Fruit fly (Drosophila melanogaster): Measurements from ENCODE around the gene CCKLR-17D3.

CCKLR-17D3 gene

dm6 chrX:18774818-18775343, 1.1 kb upstream of the CCKLR-17D3 start, which contains the start of gene CG6891 (continued):
- TF ChIP-seq cg (GFP tag; optimal IDR thresholded peaks at IDR 0.05) (no peak), dan (GFP tag; IDR thresholded peaks at IDR 0.05) (no peak), Blimp-1 (GFP tag; optimal IDR thresholded peaks at IDR 0.05) (peak; percentile 98), crp (GFP tag; optimal IDR thresholded peaks at IDR 0.05) (peak in 1 of 2 experiments; percentile 17), lab (GFP tag; optimal IDR thresholded peaks at IDR 0.05) (no peak)

DNA sequence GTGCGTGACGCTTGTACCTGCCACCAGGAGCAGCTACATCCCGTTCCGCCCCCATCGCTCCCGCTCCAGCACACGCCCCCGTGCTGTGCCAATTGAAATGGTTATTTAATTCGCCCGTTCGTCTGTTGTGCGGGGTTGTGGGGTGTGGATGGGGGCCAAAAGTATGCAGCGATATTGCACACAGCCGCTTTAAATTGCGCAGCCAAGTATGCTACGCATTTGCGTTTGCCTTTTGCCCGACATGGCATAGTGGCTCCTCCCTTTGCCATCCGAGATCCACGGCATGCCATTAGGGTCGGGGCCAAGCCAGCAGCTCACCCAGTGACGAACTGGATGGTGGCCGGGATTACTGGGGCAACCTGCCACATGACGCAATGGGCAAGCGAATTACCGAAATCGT, 1.8 kb downstream of the CCKLR-17D3 start:
- peak in 1 of 3 experiments; percentile 46 for TF ChIP-seq lola (GFP tag; optimal IDR thresholded peaks at IDR 0.05)
- TF ChIP-seq ci (GFP tag; IDR thresholded peaks at IDR 0.05), result 0 out of 3 replicates have a peak, but pooled peaks have one; percentile 33
- TF ChIP-seq jigr1 (GFP tag; IDR thresholded peaks at IDR 0.05), result no peak
- peak; percentile 27 for TF ChIP-seq HmgZ (tag; optimal IDR thresholded peaks at IDR 0.05)
- no peak for TF ChIP-seq Sry-β (GFP tag; optimal IDR thresholded peaks at IDR 0.05)
- peak; percentile 86 for TF ChIP-seq CG2199 (GFP tag; IDR thresholded peaks at IDR 0.05)
- TF ChIP-seq hbn (GFP tag; IDR thresholded peaks at IDR 0.05; ENCODE audit: partially characterized antibody), result no peak
- no peak for TF ChIP-seq dmrt11E (tag; optimal IDR thresholded peaks at IDR 0.05)
- TF ChIP-seq sens (GFP tag), result peak; percentile 44
- TF ChIP-seq CG34422 (GFP tag; IDR thresholded peaks at IDR 0.05), result no peak
- TF ChIP-seq CTCF (GFP tag; optimal IDR thresholded peaks at IDR 0.05), result peak; percentile 44
- TF ChIP-seq Opbp (GFP tag; IDR thresholded peaks at IDR 0.05; ENCODE audit: partially characterized antibody), result peak; percentile 43; the same call in 1 of the 3 replicates
- no peak for TF ChIP-seq CG8290 (GFP tag; optimal IDR thresholded peaks at IDR 0.05)
- TF ChIP-seq CG8290 (tag; optimal IDR thresholded peaks at IDR 0.05), result peak in 1 of 2 experiments; percentile 37
- peak; percentile 52; the same call in 1 of the 2 replicates for TF ChIP-seq CG17612 (GFP tag; IDR thresholded peaks at IDR 0.05)
- TF ChIP-seq CG3995 (GFP tag; optimal IDR thresholded peaks at IDR 0.05), result no peak
- TF ChIP-seq ase (GFP tag; IDR thresholded peaks at IDR 0.05), result no peak
- peak; percentile 12; the same call in 1 of the 2 replicates for TF ChIP-seq MBD-R2 (GFP tag; IDR thresholded peaks at IDR 0.05)
- peak; percentile 73 for TF ChIP-seq crol (GFP tag; IDR thresholded peaks at IDR 0.05)
- 0 out of 2 replicates have a peak, but pooled peaks have one; percentile 10 for TF ChIP-seq CG13287 (GFP tag; IDR thresholded peaks at IDR 0.05; ENCODE audit: partially characterized antibody)
- TF ChIP-seq slbo (GFP tag; IDR thresholded peaks at IDR 0.05), result 0 out of 2 replicates have a peak, but pooled peaks have one; percentile 15
- no peak for TF ChIP-seq CG12769 (tag; optimal IDR thresholded peaks at IDR 0.05)
- TF ChIP-seq tap (tag; optimal IDR thresholded peaks at IDR 0.05), result no peak
- TF ChIP-seq Atf-2 (GFP tag; optimal IDR thresholded peaks at IDR 0.05), result no peak
- no peak for TF ChIP-seq p53 (GFP tag; optimal IDR thresholded peaks at IDR 0.05)
- TF ChIP-seq YL-1 (GFP tag; optimal IDR thresholded peaks at IDR 0.05), result no peak
- no peak for TF ChIP-seq CG10543 (GFP tag; optimal IDR thresholded peaks at IDR 0.05)
- TF ChIP-seq CG11504 (tag; optimal IDR thresholded peaks at IDR 0.05), result peak; percentile 20
- TF ChIP-seq CG8478 (optimal IDR thresholded peaks at IDR 0.05), result peak; percentile 48
- TF ChIP-seq grau (tag; optimal IDR thresholded peaks at IDR 0.05), result no peak
- TF ChIP-seq CG11456 (GFP tag; IDR thresholded peaks at IDR 0.05), result 0 out of 3 replicates have a peak, but pooled peaks have one; percentile 35
- no peak for TF ChIP-seq CG17802 (tag; optimal IDR thresholded peaks at IDR 0.05)
- TF ChIP-seq Med (GFP tag), result peak; percentile 61
- TF ChIP-seq Spps (tag; optimal IDR thresholded peaks at IDR 0.05), result no peak
- no peak for TF ChIP-seq CG13123 (GFP tag; optimal IDR thresholded peaks at IDR 0.05)

Measured in whole organism, embryonic.